Worm (Caenorhabditis elegans) whole organism, L4 larva: ENCODE measurements around the gene vha-1.

Source experiments
- F37D6.2 ChIP-seq: sonication (generic microtip); optimal IDR thresholded peaks from 2 replicates; lab custom pipeline; 2016; ENCODE audit warnings: mild to moderate bottlenecking, missing genetic modification characterization, missing compliant biosample characterization
- F49E8.2 ChIP-seq: sonication (generic microtip); optimal IDR thresholded peaks from 2 replicates; lab custom pipeline; 2016; ENCODE audit warnings: missing compliant biosample characterization, mild to moderate bottlenecking, missing genetic modification characterization, borderline replicate concordance
- R02D3.7 ChIP-seq: fragments of 150-350 bp; sonication (generic microtip); optimal IDR thresholded peaks from 3 replicates; lab custom pipeline; 2014; ENCODE audit warnings: missing biosample characterization, missing genetic modification characterization
- Y5F2A.4 ChIP-seq: fragments of 200-800 bp; sonication (Bioruptor generic); optimal IDR thresholded peaks from 2 replicates; lab custom pipeline; 2018; ENCODE audit warnings: mild to moderate bottlenecking, missing genetic modification characterization, missing compliant biosample characterization
- ZK337.2 ChIP-seq: fragments of 200-800 bp; sonication (Bioruptor generic); IDR thresholded peaks from 2 replicates; pipeline ENCODE4 v1.3.6; 2022; ENCODE audit warnings: missing genetic modification reagents, missing genetic modification characterization, missing compliant biosample characterization
- ZK546.5 ChIP-seq, 2 experiments: sonication (generic microtip); optimal IDR thresholded peaks; 2 replicates each; lab custom pipeline; 2017; ENCODE audit warnings: missing biosample characterization in 2 of 2, missing genetic modification characterization in 2 of 2
- aly-2 ChIP-seq: sonication (generic microtip); optimal IDR thresholded peaks from 2 replicates; lab custom pipeline; 2018; ENCODE audit warnings: missing biosample characterization, missing genetic modification characterization
- ama-1 ChIP-seq: fragments of 150-350 bp; optimal IDR thresholded peaks from 2 replicates; lab custom pipeline; 2014; ENCODE audit warnings: inconsistent platforms, mixed read lengths
- arid-1 ChIP-seq: fragments of 200-800 bp; sonication (Bioruptor generic); conservative IDR thresholded peaks from 2 replicates; pipeline ENCODE4 v1.3.6; 2022; ENCODE audit warnings: missing genetic modification reagents, missing genetic modification characterization, missing compliant biosample characterization
- ceh-20 ChIP-seq: fragments of 200-800 bp; sonication (Bioruptor generic); IDR thresholded peaks from 2 replicates; pipeline ENCODE4 v1.3.6; 2022; ENCODE audit warnings: missing genetic modification reagents, missing genetic modification characterization, missing compliant biosample characterization
- ceh-32 ChIP-seq: sonication (generic microtip); optimal IDR thresholded peaks from 2 replicates; lab custom pipeline; 2016; ENCODE audit warnings: mild to moderate bottlenecking, missing genetic modification characterization, missing compliant biosample characterization; ENCODE audit not compliant: poor library complexity
- ceh-44 ChIP-seq: fragments of 200-800 bp; sonication (Bioruptor generic); IDR thresholded peaks from 2 replicates; pipeline ENCODE4 v1.3.6; 2022; ENCODE audit warnings: missing genetic modification reagents, missing genetic modification characterization, missing compliant biosample characterization
- cey-2 ChIP-seq: sonication (generic microtip); optimal IDR thresholded peaks from 3 replicates; lab custom pipeline; 2017; ENCODE audit warnings: missing genetic modification characterization, mild to moderate bottlenecking, missing compliant biosample characterization, antibody characterized with exemption, borderline replicate concordance; ENCODE audit not compliant: insufficient read depth
- daf-12 ChIP-seq: fragments of 150-350 bp; optimal IDR thresholded peaks from 2 replicates; lab custom pipeline; 2014; ENCODE audit warnings: missing biosample characterization, missing genetic modification reagents, missing genetic modification characterization
- daf-16 ChIP-seq, 3 experiments: sonication (generic microtip); optimal IDR thresholded peaks; 2 replicates each; lab custom pipeline; 2016 to 2017; ENCODE audit warnings: missing genetic modification characterization in 3 of 3, missing genetic modification reagents in 3 of 3, mild to moderate bottlenecking in 2 of 3, missing compliant biosample characterization in 2 of 3, missing biosample characterization in 1 of 3, moderate library complexity in 1 of 3
- daf-19 ChIP-seq: fragments of 200-800 bp; sonication (Bioruptor generic); conservative IDR thresholded peaks from 2 replicates; pipeline ENCODE4 v1.3.6; 2022; ENCODE audit warnings: missing genetic modification characterization, missing compliant biosample characterization
- daf-8 ChIP-seq: fragments of 200-800 bp; sonication (Bioruptor generic); IDR thresholded peaks from 2 replicates; pipeline ENCODE4 v1.3.6; 2022; ENCODE audit warnings: missing genetic modification characterization, missing compliant biosample characterization
- dmd-6 ChIP-seq: fragments of 200-800 bp; sonication (Bioruptor generic); IDR thresholded peaks from 2 replicates; pipeline ENCODE4 v1.3.6; 2022; ENCODE audit warnings: missing genetic modification reagents, missing genetic modification characterization, missing compliant biosample characterization
- dmd-8 ChIP-seq: fragments of 200-800 bp; sonication (Bioruptor generic); IDR thresholded peaks from 2 replicates; pipeline ENCODE4 v1.3.6; 2022; ENCODE audit warnings: missing genetic modification characterization, missing compliant biosample characterization
- duxl-1 ChIP-seq: sonication (generic microtip); optimal IDR thresholded peaks from 2 replicates; lab custom pipeline; 2016; ENCODE audit warnings: mild to moderate bottlenecking, missing genetic modification characterization, moderate library complexity, missing compliant biosample characterization; ENCODE audit not compliant: poor library complexity
- egl-27 ChIP-seq: sonication (generic microtip); optimal IDR thresholded peaks from 3 replicates; lab custom pipeline; 2017; ENCODE audit warnings: missing biosample characterization, missing genetic modification reagents, missing genetic modification characterization
- egl-43 ChIP-seq: fragments of 200-800 bp; sonication (Bioruptor generic); IDR thresholded peaks from 2 replicates; pipeline ENCODE4 v1.3.6; 2022; ENCODE audit warnings: missing genetic modification reagents, missing genetic modification characterization, missing compliant biosample characterization
- fkh-10 ChIP-seq: fragments of 150-350 bp; optimal IDR thresholded peaks from 2 replicates; lab custom pipeline; 2014; ENCODE audit warnings: missing biosample characterization, missing genetic modification reagents, missing genetic modification characterization
- fos-1 ChIP-seq: fragments of 150-350 bp; optimal IDR thresholded peaks from 2 replicates; lab custom pipeline; 2014; ENCODE audit warnings: missing biosample characterization, missing genetic modification characterization
- hlh-11 ChIP-seq: fragments of 200-800 bp; sonication (Bioruptor generic); optimal IDR thresholded peaks from 2 replicates; lab custom pipeline; 2018; ENCODE audit warnings: mild to moderate bottlenecking, missing genetic modification characterization, missing compliant biosample characterization
- hmg-1.1 ChIP-seq: fragments of 200-800 bp; sonication (Bioruptor generic); IDR thresholded peaks from 2 replicates; pipeline ENCODE4 v1.3.6; 2022; ENCODE audit warnings: missing genetic modification reagents, missing genetic modification characterization, missing compliant biosample characterization
- lin-1 ChIP-seq: fragments of 200-800 bp; sonication (Bioruptor generic); IDR thresholded peaks from 2 replicates; pipeline ENCODE4 v1.3.6; 2022; ENCODE audit warnings: missing genetic modification reagents, missing genetic modification characterization, missing compliant biosample characterization
- lin-29 ChIP-seq: fragments of 200-800 bp; sonication (Bioruptor generic); IDR thresholded peaks from 2 replicates; pipeline ENCODE4 v1.3.6; 2022; ENCODE audit warnings: missing genetic modification reagents, missing genetic modification characterization, missing compliant biosample characterization
- lin-38 ChIP-seq: fragments of 200-800 bp; sonication (Bioruptor generic); IDR thresholded peaks from 2 replicates; pipeline ENCODE4 v1.3.6; 2022; ENCODE audit warnings: missing genetic modification reagents, missing genetic modification characterization, missing compliant biosample characterization
- lir-3 ChIP-seq: sonication (generic microtip); optimal IDR thresholded peaks from 2 replicates; lab custom pipeline; 2016; ENCODE audit warnings: mild to moderate bottlenecking, missing genetic modification characterization, missing compliant biosample characterization
- lsy-2 ChIP-seq, 2 experiments: fragments of 150-350 bp in 1 of 2; sonication (generic microtip) in 1 of 2; optimal IDR thresholded peaks; 2 replicates each; lab custom pipeline; 2014 to 2017; ENCODE audit warnings: missing biosample characterization in 2 of 2, missing genetic modification characterization in 2 of 2
- mes-2 ChIP-seq: sonication (generic microtip); optimal IDR thresholded peaks from 2 replicates; lab custom pipeline; 2016; ENCODE audit warnings: missing genotype, mild to moderate bottlenecking, missing genetic modification characterization, missing compliant biosample characterization; ENCODE audit not compliant: poor library complexity, severe bottlenecking
- mxl-2 ChIP-seq: fragments of 200-800 bp; sonication (Bioruptor generic); conservative IDR thresholded peaks from 2 replicates; pipeline ENCODE4 v1.3.6; 2022; ENCODE audit warnings: missing genetic modification reagents, missing genetic modification characterization, missing compliant biosample characterization
- nhr-11 ChIP-seq: fragments of 150-350 bp; optimal IDR thresholded peaks from 2 replicates; lab custom pipeline; 2014; ENCODE audit warnings: missing biosample characterization, missing genetic modification characterization
- nhr-237 ChIP-seq: sonication (generic microtip); optimal IDR thresholded peaks from 2 replicates; lab custom pipeline; 2017; ENCODE audit warnings: missing biosample characterization, missing genetic modification characterization
- nhr-28 ChIP-seq: fragments of 150-350 bp; optimal IDR thresholded peaks from 2 replicates; lab custom pipeline; 2014; ENCODE audit warnings: missing biosample characterization, missing genetic modification characterization
- nhr-76 ChIP-seq: fragments of 150-350 bp; optimal IDR thresholded peaks from 2 replicates; lab custom pipeline; 2014; ENCODE audit warnings: missing biosample characterization, missing genetic modification characterization
- php-3 ChIP-seq: fragments of 200-800 bp; sonication (Bioruptor generic); IDR thresholded peaks from 2 replicates; pipeline ENCODE4 v1.3.6; 2022; ENCODE audit warnings: missing genetic modification reagents, missing genetic modification characterization, missing compliant biosample characterization
- pqm-1 ChIP-seq: sonication (generic microtip); optimal IDR thresholded peaks from 2 replicates; lab custom pipeline; 2017; ENCODE audit warnings: missing biosample characterization, missing genetic modification characterization
- saeg-2 ChIP-seq: fragments of 200-800 bp; sonication (Bioruptor generic); IDR thresholded peaks from 2 replicates; pipeline ENCODE4 v1.3.6; 2022; ENCODE audit warnings: missing genetic modification reagents, missing genetic modification characterization, missing compliant biosample characterization
- sdz-12 ChIP-seq: fragments of 200-800 bp; sonication (Bioruptor generic); optimal IDR thresholded peaks from 2 replicates; lab custom pipeline; 2018; ENCODE audit warnings: mild to moderate bottlenecking, missing genetic modification characterization, missing compliant biosample characterization
- set-16 ChIP-seq: fragments of 200-800 bp; sonication (Bioruptor generic); IDR thresholded peaks from 2 replicates; pipeline ENCODE4 v1.3.6; 2022; ENCODE audit warnings: missing genetic modification reagents, missing genetic modification characterization, missing compliant biosample characterization
- snpc-4 ChIP-seq: fragments of 150-350 bp; optimal IDR thresholded peaks from 2 replicates; lab custom pipeline; 2014; ENCODE audit warnings: missing biosample characterization, missing genetic modification characterization
- spr-1 ChIP-seq: sonication (generic microtip); optimal IDR thresholded peaks from 2 replicates; lab custom pipeline; 2016; ENCODE audit warnings: mild to moderate bottlenecking, missing genetic modification characterization, missing compliant biosample characterization
- spr-3 ChIP-seq: fragments of 200-800 bp; sonication (Bioruptor generic); optimal IDR thresholded peaks from 2 replicates; lab custom pipeline; 2018; ENCODE audit warnings: mild to moderate bottlenecking, missing genetic modification characterization, missing compliant biosample characterization
- unc-130 ChIP-seq: sonication (generic microtip); optimal IDR thresholded peaks from 2 replicates; lab custom pipeline; 2016; ENCODE audit warnings: missing genetic modification reagents, missing genetic modification characterization, missing compliant biosample characterization
- vab-7 ChIP-seq: fragments of 200-800 bp; sonication (Bioruptor generic); IDR thresholded peaks from 2 replicates; pipeline ENCODE4 v1.3.6; 2022; ENCODE audit warnings: missing genetic modification reagents, missing genetic modification characterization, missing compliant biosample characterization
- zip-11 ChIP-seq: fragments of 200-800 bp; sonication (Bioruptor generic); IDR thresholded peaks from 2 replicates; pipeline ENCODE4 v1.3.6; 2022; ENCODE audit warnings: missing genetic modification characterization, missing compliant biosample characterization
- zip-2 ChIP-seq: fragments of 150-350 bp; optimal IDR thresholded peaks from 2 replicates; lab custom pipeline; 2014; ENCODE audit warnings: missing biosample characterization, missing genetic modification characterization
- ztf-11 ChIP-seq: fragments of 150-350 bp; optimal IDR thresholded peaks from 2 replicates; lab custom pipeline; 2014; ENCODE audit warnings: missing biosample characterization, missing genetic modification characterization

The vha-1 gene

DNA sequence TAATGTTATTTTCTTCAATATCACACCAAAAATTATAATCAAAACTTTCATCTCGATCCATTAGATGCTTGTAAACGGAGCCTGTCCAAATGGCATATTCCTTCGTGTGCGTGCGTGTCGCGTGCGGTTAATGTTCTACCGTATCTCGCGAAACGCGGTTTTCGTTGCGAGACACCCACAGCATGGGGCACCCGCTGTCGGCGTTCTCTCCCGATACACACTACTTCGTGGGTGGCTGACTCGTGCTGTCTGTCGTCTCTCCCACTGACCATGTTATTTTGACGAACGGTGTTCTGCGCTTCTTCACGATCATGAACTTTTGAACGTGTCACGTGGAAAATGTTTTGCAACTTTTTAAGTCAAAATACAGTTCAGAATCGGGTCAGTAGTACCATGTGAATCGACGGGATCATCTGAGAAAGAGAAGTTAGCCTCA lies 15.6 kb upstream of the vha-1 start (continued):
- peak; percentile 83 for TF ChIP-seq cey-2
- peak; percentile 94 for TF ChIP-seq lin-29
- TF ChIP-seq set-16 (GFP tag; lab: Robert Waterston, UW), result peak; percentile 91
- TF ChIP-seq daf-19 (GFP tag; lab: Robert Waterston, UW), result peak; percentile 83
- TF ChIP-seq arid-1 (GFP tag; lab: Robert Waterston, UW), result peak; percentile 97
- no peak for TF ChIP-seq daf-12 (tag; lab: Kevin White, UChicago)
- TF ChIP-seq pqm-1 (tag; lab: Kevin White, UChicago), result peak; percentile 33
- no peak for TF ChIP-seq ztf-11 (tag; lab: Kevin White, UChicago)
- no peak for TF ChIP-seq F49E8.2 (tag; lab: Kevin White, UChicago)
- TF ChIP-seq hlh-11, result peak; percentile 100
- peak; percentile 97 for TF ChIP-seq sdz-12 (GFP tag; lab: Kevin White, UChicago)
- peak; percentile 95 for TF ChIP-seq ama-1
- TF ChIP-seq mxl-2 (GFP tag; lab: Robert Waterston, UW), result peak; percentile 93
- TF ChIP-seq saeg-2 (GFP tag; lab: Robert Waterston, UW), result peak; percentile 99
- peak; percentile 37 for TF ChIP-seq nhr-237 (tag; lab: Kevin White, UChicago)
- peak; percentile 95 for TF ChIP-seq mes-2 (tag; lab: Kevin White, UChicago)
- peak; percentile 24 to 87 for TF ChIP-seq ZK546.5 (tag; optimal IDR thresholded peaks at IDR 0.05; lab: Kevin White, UChicago)
- peak; percentile 98 for TF ChIP-seq ceh-20 (GFP tag; lab: Robert Waterston, UW)
- peak; percentile 74 for TF ChIP-seq nhr-76 (tag; lab: Kevin White, UChicago)
- TF ChIP-seq Y5F2A.4 (GFP tag; lab: Kevin White, UChicago), result peak; percentile 92
- TF ChIP-seq nhr-28 (tag; lab: Kevin White, UChicago), result peak; percentile 90
- peak; percentile 1 for TF ChIP-seq unc-130 (GFP tag; lab: Kevin White, UChicago)
- peak; percentile 98 for TF ChIP-seq spr-3 (GFP tag; lab: Kevin White, UChicago)
- peak; percentile 98 for TF ChIP-seq egl-43 (GFP tag; lab: Robert Waterston, UW)
- peak; percentile 78; the same call in 1 of the 2 replicates for TF ChIP-seq ZK337.2
- no peak for TF ChIP-seq R02D3.7
- peak; percentile 77; the same call in 1 of the 2 replicates for TF ChIP-seq ceh-44 (GFP tag; lab: Robert Waterston, UW)
- TF ChIP-seq zip-11 (GFP tag; lab: Robert Waterston, UW), result peak; percentile 48; the same call in 1 of the 2 replicates
- peak; percentile 89 for TF ChIP-seq vab-7 (GFP tag; lab: Robert Waterston, UW)
- TF ChIP-seq snpc-4 (tag; lab: Kevin White, UChicago), result peak; percentile 35
- TF ChIP-seq duxl-1, result peak; percentile 96
- TF ChIP-seq php-3 (GFP tag; lab: Robert Waterston, UW), result peak; percentile 96
- peak; percentile 77 to 92 for TF ChIP-seq daf-16 (GFP tag; optimal IDR thresholded peaks at IDR 0.05; lab: Kevin White, UChicago)
- peak; percentile 91 for TF ChIP-seq daf-16 (tag; optimal IDR thresholded peaks at IDR 0.05; lab: Kevin White, UChicago)
- TF ChIP-seq daf-8 (GFP tag; lab: Robert Waterston, UW), result 0 out of 2 replicates have a peak, but pooled peaks have one; percentile 51
- peak; percentile 98 for TF ChIP-seq lin-1
- TF ChIP-seq lsy-2 (tag; optimal IDR thresholded peaks at IDR 0.05; lab: Kevin White, UChicago), result peak; percentile 99 to 100
- TF ChIP-seq spr-1 (tag; lab: Kevin White, UChicago), result peak; percentile 95
- peak; percentile 49 for TF ChIP-seq lir-3
- peak; percentile 82 for TF ChIP-seq zip-2
- peak; percentile 36 for TF ChIP-seq aly-2 (tag; lab: Kevin White, UChicago)
- TF ChIP-seq F37D6.2 (tag; lab: Kevin White, UChicago), result peak; percentile 95
- TF ChIP-seq egl-27 (tag; lab: Kevin White, UChicago), result peak; percentile 19
- TF ChIP-seq nhr-11 (tag; lab: Kevin White, UChicago), result peak; percentile 99
- TF ChIP-seq lin-38 (GFP tag; lab: Robert Waterston, UW), result peak; percentile 94
- TF ChIP-seq ceh-32 (tag; lab: Kevin White, UChicago), result peak; percentile 75
- peak; percentile 87 for TF ChIP-seq fos-1
- TF ChIP-seq hmg-1.1 (GFP tag; lab: Robert Waterston, UW), result peak; percentile 99
- peak; percentile 99 for TF ChIP-seq dmd-6 (GFP tag; lab: Robert Waterston, UW)
- peak; percentile 88 for TF ChIP-seq fkh-10 (GFP tag; lab: Kevin White, UChicago)
- TF ChIP-seq dmd-8 (GFP tag; lab: Robert Waterston, UW), result 0 out of 2 replicates have a peak, but pooled peaks have one; percentile 56
